Worm (Caenorhabditis elegans) whole organism, mixed stage, embryonic: ENCODE measurements around the gene gnrr-3.

ENCODE experiments used
- ceh-39 ChIP-seq: fragments of 150-350 bp; optimal IDR thresholded peaks from 2 replicates; lab custom pipeline; 2014; ENCODE audit warnings: missing biosample characterization, missing genetic modification characterization
- ces-1 ChIP-seq: fragments of 150-350 bp; optimal IDR thresholded peaks from 2 replicates; lab custom pipeline; 2014; ENCODE audit warnings: missing biosample characterization, missing genetic modification reagents, missing genetic modification characterization
- cnd-1 ChIP-seq: fragments of 200-800 bp; sonication (Bioruptor generic); optimal IDR thresholded peaks from 2 replicates; lab custom pipeline; 2018; ENCODE audit warnings: mild to moderate bottlenecking, missing genetic modification characterization, missing compliant biosample characterization
- elt-3 ChIP-seq: fragments of 150-350 bp; optimal IDR thresholded peaks from 2 replicates; lab custom pipeline; 2014; ENCODE audit warnings: missing biosample characterization, missing genetic modification characterization
- lin-13 ChIP-seq: fragments of 150-350 bp; optimal IDR thresholded peaks from 2 replicates; lab custom pipeline; 2014; ENCODE audit warnings: missing biosample characterization, missing genetic modification characterization
- nhr-28 ChIP-seq: fragments of 150-350 bp; optimal IDR thresholded peaks from 2 replicates; lab custom pipeline; 2014; ENCODE audit warnings: missing biosample characterization, missing genetic modification characterization
- nhr-76 ChIP-seq: sonication (generic microtip); optimal IDR thresholded peaks from 2 replicates; lab custom pipeline; 2017; ENCODE audit warnings: missing biosample characterization, missing genetic modification characterization
- snpc-4 ChIP-seq: fragments of 150-350 bp; optimal IDR thresholded peaks from 2 replicates; lab custom pipeline; 2014; ENCODE audit warnings: missing biosample characterization, missing genetic modification characterization

DNA sequence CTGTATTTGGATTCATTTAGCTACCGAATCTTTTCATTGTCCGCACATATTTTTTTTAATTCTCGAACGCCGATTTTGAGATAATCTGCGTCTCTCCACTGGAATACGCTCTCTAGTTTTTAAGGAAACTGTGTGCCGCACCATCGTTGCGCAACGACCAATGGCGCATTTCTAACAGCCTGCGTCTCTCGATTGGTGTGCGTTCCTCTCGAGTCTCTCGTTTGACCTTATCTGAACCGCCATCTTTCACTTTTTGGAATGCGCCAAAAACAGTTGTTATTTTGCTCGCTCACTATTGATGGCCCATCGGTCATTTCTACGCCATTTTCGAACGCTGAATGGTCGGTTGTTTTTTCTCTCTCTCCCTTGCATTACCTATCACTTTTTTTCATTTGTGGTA, 34.0 kb downstream of the gnrr-3 start:
- TF ChIP-seq snpc-4 (tag; lab: Kevin White, UChicago) = no peak
- no peak for TF ChIP-seq ces-1
- no peak for TF ChIP-seq nhr-28 (tag; lab: Kevin White, UChicago)
- no peak for TF ChIP-seq nhr-76 (tag; lab: Kevin White, UChicago)
- TF ChIP-seq elt-3 (tag; lab: Kevin White, UChicago) = no peak
- TF ChIP-seq ceh-39 (tag; lab: Kevin White, UChicago) = no peak
- no peak for TF ChIP-seq cnd-1
- TF ChIP-seq lin-13 (tag; lab: Kevin White, UChicago) = no peak
